Worm (Caenorhabditis elegans): ENCODE results near the gene mrg-1.

DNA sequence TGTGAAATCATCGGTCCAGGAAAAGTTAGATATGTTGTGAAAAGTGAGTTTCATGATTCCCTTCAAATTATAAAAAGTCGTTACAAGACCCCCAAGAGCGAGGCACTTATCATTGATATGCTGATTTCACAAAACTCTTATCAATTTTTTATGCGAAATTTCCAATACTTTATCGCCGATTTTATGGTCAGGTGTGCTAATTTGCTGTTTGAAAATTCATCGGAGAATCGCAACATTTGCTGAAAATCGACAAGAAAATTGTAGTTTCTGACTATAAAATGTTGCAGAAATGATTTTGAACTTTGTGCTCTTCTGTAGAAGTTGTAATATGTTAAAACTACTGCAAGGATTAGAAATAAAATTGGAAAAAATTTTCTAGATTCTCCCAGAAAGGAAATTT is 42.8 kb downstream of the mrg-1 start:
- no peak for TF ChIP-seq ceh-43 (GFP tag; optimal IDR thresholded peaks at IDR 0.05)
- no peak for TF ChIP-seq nhr-76 (tag; optimal IDR thresholded peaks at IDR 0.05)
- TF ChIP-seq lin-13 (tag; optimal IDR thresholded peaks at IDR 0.05) = no peak
- no peak for TF ChIP-seq pha-4 (tag; optimal IDR thresholded peaks at IDR 0.05)
- TF ChIP-seq mep-1 (tag; optimal IDR thresholded peaks at IDR 0.05) = no peak
